Fruit fly (Drosophila melanogaster): Measurements from ENCODE around the gene CG5245.

Gene CG5245

DNA sequence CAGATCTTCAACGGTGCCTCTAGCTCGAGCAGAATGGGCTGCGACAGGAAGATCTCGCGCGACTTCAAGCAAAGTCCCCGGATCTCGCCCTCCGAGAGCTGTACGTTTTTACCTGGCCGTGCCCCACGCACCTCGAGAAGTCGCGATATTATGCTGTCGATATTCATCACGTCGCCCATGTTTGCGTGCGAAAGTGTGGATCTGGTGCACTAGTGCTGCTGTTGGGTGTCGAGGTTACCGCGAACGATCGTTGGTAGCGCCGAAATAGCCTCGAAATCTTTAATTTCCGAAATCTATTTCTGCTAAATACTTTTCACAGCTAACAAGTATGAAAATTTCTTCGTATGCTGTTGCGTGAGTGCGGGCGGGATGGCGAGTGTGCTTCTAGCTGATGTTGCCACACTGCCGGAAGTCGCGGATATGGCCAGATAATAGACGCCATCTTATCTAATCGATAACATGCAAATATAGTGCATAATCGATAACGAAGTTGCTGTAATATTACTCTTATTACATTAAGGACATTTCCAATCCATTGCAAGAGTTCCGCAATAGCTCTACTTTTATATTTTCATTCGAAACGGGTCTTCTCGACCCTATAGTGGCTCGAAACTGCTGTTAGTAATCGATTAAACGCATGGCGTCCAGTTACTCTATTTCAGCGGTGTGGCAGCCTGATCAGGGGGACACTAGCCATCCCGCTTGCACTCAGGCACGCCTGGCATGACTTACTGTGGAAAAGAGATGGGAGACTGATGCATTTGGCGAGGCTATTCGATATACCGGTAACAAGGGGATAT, 3.6 kb upstream of the CG5245 start, which contains the start of gene Pp1-87B (continued):
- TF ChIP-seq CG2129 (GFP tag; IDR thresholded peaks at IDR 0.05; ENCODE audit: partially characterized antibody) = no peak
- peak; percentile 15 for TF ChIP-seq bcd (GFP tag; optimal IDR thresholded peaks at IDR 0.05)
- TF ChIP-seq CG7786 (GFP tag; optimal IDR thresholded peaks at IDR 0.05) = peak; percentile 2
- no peak for TF ChIP-seq CG17359 (tag; optimal IDR thresholded peaks at IDR 0.05)
- TF ChIP-seq CG4328 (GFP tag; optimal IDR thresholded peaks at IDR 0.05) = peak; percentile 32
- TF ChIP-seq CG17361 (GFP tag; IDR thresholded peaks at IDR 0.05) = peak; percentile 80
- TF ChIP-seq Sry-δ (GFP tag; optimal IDR thresholded peaks at IDR 0.05) = peak; percentile 75
- peak; percentile 70 for TF ChIP-seq kni (GFP tag; optimal IDR thresholded peaks at IDR 0.05)
- TF ChIP-seq pita (GFP tag; optimal IDR thresholded peaks at IDR 0.05) = no peak
- peak in 1 of 3 experiments; percentile 16 for TF ChIP-seq Stat92E (GFP tag; optimal IDR thresholded peaks at IDR 0.05)
- TF ChIP-seq CG12104 (GFP tag; optimal IDR thresholded peaks at IDR 0.05) = peak; percentile 36
- no peak for TF ChIP-seq ham (GFP tag; IDR thresholded peaks at IDR 0.05)
- peak; percentile 40 to 98 for TF ChIP-seq tll (GFP tag; optimal IDR thresholded peaks at IDR 0.05)
- no peak for TF ChIP-seq Hr39 (optimal IDR thresholded peaks at IDR 0.05)
- no peak for TF ChIP-seq ac (GFP tag; optimal IDR thresholded peaks at IDR 0.05)
- TF ChIP-seq CG1233 (GFP tag; optimal IDR thresholded peaks at IDR 0.05) = no peak
- peak; percentile 85 for TF ChIP-seq Lhr (GFP tag; optimal IDR thresholded peaks at IDR 0.05)
- TF ChIP-seq Myb (GFP tag; optimal IDR thresholded peaks at IDR 0.05) = peak; percentile 74
- 0 out of 3 replicates have a peak, but pooled peaks have one; percentile 10 for TF ChIP-seq row (GFP tag; IDR thresholded peaks at IDR 0.05)
- TF ChIP-seq CG10209 (GFP tag; optimal IDR thresholded peaks at IDR 0.05) = peak; percentile 18
- no peak for TF ChIP-seq lmd (GFP tag; IDR thresholded peaks at IDR 0.05)
- peak; percentile 13 for TF ChIP-seq Nf-YB (GFP tag; optimal IDR thresholded peaks at IDR 0.05)
- TF ChIP-seq Sry-β (GFP tag; optimal IDR thresholded peaks at IDR 0.05) = no peak
- TF ChIP-seq Mrtf (GFP tag; IDR thresholded peaks at IDR 0.05) = no peak
- TF ChIP-seq CG11560 (tag; IDR thresholded peaks at IDR 0.05) = peak; percentile 100
- peak; percentile 10 for TF ChIP-seq Dip3 (GFP tag; optimal IDR thresholded peaks at IDR 0.05)
- TF ChIP-seq Dbx (GFP tag; IDR thresholded peaks at IDR 0.05) = no peak
- peak; percentile 37 for TF ChIP-seq CG18619 (GFP tag; optimal IDR thresholded peaks at IDR 0.05)
- peak; percentile 88 to 99 for TF ChIP-seq insv (GFP tag; optimal IDR thresholded peaks at IDR 0.05)
- TF ChIP-seq CG13775 (GFP tag; optimal IDR thresholded peaks at IDR 0.05) = peak; percentile 34
- TF ChIP-seq CG6254 (GFP tag; optimal IDR thresholded peaks at IDR 0.05) = no peak
- TF ChIP-seq Trl (optimal IDR thresholded peaks at IDR 0.05) = no peak
- TF ChIP-seq Trl (GFP tag; optimal IDR thresholded peaks at IDR 0.05) = peak; percentile 7
- peak in 1 of 3 experiments; percentile 28 for TF ChIP-seq lola (GFP tag; optimal IDR thresholded peaks at IDR 0.05)
- no peak for TF ChIP-seq ind (GFP tag; optimal IDR thresholded peaks at IDR 0.05)
- peak; percentile 32 for TF ChIP-seq Side (GFP tag; optimal IDR thresholded peaks at IDR 0.05)
- TF ChIP-seq CG9876 (GFP tag; optimal IDR thresholded peaks at IDR 0.05) = no peak
- no peak for TF ChIP-seq CG6765 (GFP tag; optimal IDR thresholded peaks at IDR 0.05)
- TF ChIP-seq fu2 (GFP tag; optimal IDR thresholded peaks at IDR 0.05) = no peak
- TF ChIP-seq MESR4 (GFP tag; optimal IDR thresholded peaks at IDR 0.05) = peak; percentile 98
- peak; percentile 39 for TF ChIP-seq CG9727 (GFP tag; optimal IDR thresholded peaks at IDR 0.05)
- peak; percentile 27 for TF ChIP-seq Max (GFP tag; optimal IDR thresholded peaks at IDR 0.05)
- TF ChIP-seq CG1832 (GFP tag; optimal IDR thresholded peaks at IDR 0.05) = peak; percentile 95
- TF ChIP-seq Xrp1 (GFP tag; IDR thresholded peaks at IDR 0.05) = no peak
- peak; percentile 76 for TF ChIP-seq jumu (GFP tag; optimal IDR thresholded peaks at IDR 0.05)
- TF ChIP-seq CG7745 (tag; optimal IDR thresholded peaks at IDR 0.05) = no peak
- TF ChIP-seq CG9932 (GFP tag; IDR thresholded peaks at IDR 0.05) = no peak
- no peak for TF ChIP-seq Chrac-16 (GFP tag; optimal IDR thresholded peaks at IDR 0.05)
- TF ChIP-seq CG16779 (GFP tag; IDR thresholded peaks at IDR 0.05) = no peak

All from whole organism, embryonic.